Worm (Caenorhabditis elegans): ENCODE results near the gene C04G2.5.

C04G2.5 gene

DNA sequence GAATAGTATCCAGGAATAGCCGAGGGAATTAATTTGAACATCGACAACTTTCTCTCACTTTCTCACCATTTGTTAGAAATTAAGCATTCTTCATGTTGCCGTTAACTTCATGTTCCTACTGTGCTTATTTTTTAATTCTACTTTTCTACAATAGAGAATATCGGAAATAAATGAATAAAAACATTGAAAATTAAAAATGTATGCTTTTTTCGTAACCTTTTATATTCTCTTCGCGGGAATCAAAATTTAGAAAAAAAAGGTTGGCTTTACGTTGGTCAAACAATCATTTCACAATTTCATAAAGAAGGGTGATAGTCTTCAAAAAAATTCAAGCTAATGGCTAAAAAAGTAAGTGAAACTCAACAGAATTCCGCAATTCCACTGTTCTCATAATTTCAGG, 19.2 kb downstream of the C04G2.5 start, which contains the start of gene W01B6.5:
TSS of gene W01B6.5 (plus strand) at position 301 of the 400 bp plus-strand sequence.
- TF ChIP-seq unc-62 (GFP tag; optimal IDR thresholded peaks at IDR 0.05) (no peak), nhr-28 (tag; optimal IDR thresholded peaks at IDR 0.05) (no peak)

DNA sequence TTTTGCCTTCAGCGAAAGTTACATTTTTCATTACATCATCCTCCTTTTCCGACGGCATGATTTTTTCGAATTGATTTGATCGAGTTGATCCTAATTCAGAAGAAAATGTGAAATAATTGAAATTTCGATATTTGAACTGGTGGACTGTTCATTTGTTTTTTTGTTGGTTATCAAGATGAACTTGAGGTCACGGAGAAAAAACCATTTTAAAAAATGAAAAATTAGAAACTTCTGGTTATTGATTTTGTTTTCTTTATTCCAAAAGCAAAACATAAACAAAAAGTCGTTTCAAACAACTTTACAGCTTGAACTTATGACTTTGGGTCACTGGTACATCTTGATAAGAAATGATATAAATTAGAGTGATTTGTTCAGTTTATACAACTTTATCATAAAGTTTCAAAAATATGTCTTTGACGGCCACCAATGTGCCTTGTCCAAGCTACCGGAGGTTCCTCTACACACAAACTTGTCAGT, 20.0 kb downstream of the C04G2.5 start, which contains the start of the genes ttbk-4 and W01B6.4:
TSS of gene ttbk-4 (minus strand) at position 101 of the 477 bp plus-strand sequence.
TSS of gene W01B6.4 (plus strand) at position 427 of the 477 bp plus-strand sequence.
- no peak for TF ChIP-seq nhr-12 (tag; optimal IDR thresholded peaks at IDR 0.05)
- TF ChIP-seq mab-5 (tag; optimal IDR thresholded peaks at IDR 0.05) = no peak
- TF ChIP-seq sem-2 (GFP tag; optimal IDR thresholded peaks at IDR 0.05) = no peak
- TF ChIP-seq pha-4 (tag; optimal IDR thresholded peaks at IDR 0.05) = no peak
- TF ChIP-seq tbx-8 (GFP tag; optimal IDR thresholded peaks at IDR 0.05) = no peak
- no peak for TF ChIP-seq lin-32 (GFP tag; optimal IDR thresholded peaks at IDR 0.05)
- TF ChIP-seq unc-62 (GFP tag; optimal IDR thresholded peaks at IDR 0.05) = no peak
- TF ChIP-seq nhr-28 (tag; optimal IDR thresholded peaks at IDR 0.05) = no peak
- no peak for TF ChIP-seq nhr-2 (tag; optimal IDR thresholded peaks at IDR 0.05)

DNA sequence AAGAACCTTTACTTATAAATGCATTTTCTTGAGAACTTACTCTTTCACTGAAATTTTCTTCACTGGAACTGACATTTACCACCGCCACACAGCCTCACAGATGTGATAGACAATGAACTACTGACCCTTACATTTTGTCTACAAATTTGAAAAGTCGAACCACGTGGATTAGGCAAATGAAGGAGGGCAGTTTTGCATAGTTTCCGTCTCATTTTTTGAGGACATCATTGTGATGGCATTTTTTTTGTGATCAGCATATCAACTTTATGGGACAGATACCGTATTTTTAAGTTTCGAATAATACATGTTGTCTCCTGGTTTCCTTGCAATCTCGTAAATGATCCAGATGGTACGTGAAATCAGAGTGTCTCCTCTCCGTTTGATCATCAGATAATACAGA, 22.5 kb downstream of the C04G2.5 start, which contains the start of gene W01B6.3:
TSS of gene W01B6.3 (minus strand) at position 101 of the 400 bp plus-strand sequence.
- TF ChIP-seq flh-1 (GFP tag; optimal IDR thresholded peaks at IDR 0.05) (no peak), pha-4 (tag; optimal IDR thresholded peaks at IDR 0.05) (no peak), ceh-83 (GFP tag; optimal IDR thresholded peaks at IDR 0.05) (no peak), unc-39 (tag; optimal IDR thresholded peaks at IDR 0.05) (no peak), nhr-76 (tag; optimal IDR thresholded peaks at IDR 0.05) (no peak), nhr-12 (tag; optimal IDR thresholded peaks at IDR 0.05) (no peak), tbx-8 (GFP tag; optimal IDR thresholded peaks at IDR 0.05) (no peak), cnd-1 (tag; optimal IDR thresholded peaks at IDR 0.05) (no peak), ceh-43 (GFP tag; optimal IDR thresholded peaks at IDR 0.05) (no peak), ham-2 (GFP tag; optimal IDR thresholded peaks at IDR 0.05) (no peak), blmp-1 (tag; optimal IDR thresholded peaks at IDR 0.05) (no peak), hlh-1 (tag; optimal IDR thresholded peaks at IDR 0.05) (no peak), lin-32 (GFP tag; optimal IDR thresholded peaks at IDR 0.05) (no peak), M03D4.4 (tag; optimal IDR thresholded peaks at IDR 0.05) (no peak), zip-8 (tag; optimal IDR thresholded peaks at IDR 0.05) (no peak)

DNA sequence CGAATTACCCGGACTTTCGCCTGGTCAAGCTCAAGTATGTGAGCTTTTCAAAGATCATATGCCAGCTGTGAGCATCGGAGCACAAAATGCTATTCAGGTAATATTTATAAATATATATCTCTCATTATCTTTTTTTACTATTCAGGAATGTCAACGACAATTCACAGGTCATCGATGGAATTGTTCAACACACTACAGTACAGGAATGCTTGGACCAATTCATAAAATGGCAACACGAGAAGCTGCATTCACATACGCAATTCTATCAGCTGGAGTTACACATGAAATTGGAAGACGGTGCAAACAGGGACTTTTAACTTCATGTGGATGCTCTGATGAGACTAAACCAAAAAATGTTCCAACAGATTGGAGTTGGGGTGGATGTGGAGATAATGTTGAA, 26.8 kb downstream of the C04G2.5 start:
- TF ChIP-seq snpc-4 (tag; optimal IDR thresholded peaks at IDR 0.05) (no peak), elt-1 (tag; optimal IDR thresholded peaks at IDR 0.05; ENCODE audit: borderline replicate concordance, insufficient read depth) (no peak), cnd-1 (tag; optimal IDR thresholded peaks at IDR 0.05) (no peak), unc-39 (tag; optimal IDR thresholded peaks at IDR 0.05) (no peak), elt-3 (tag; optimal IDR thresholded peaks at IDR 0.05) (no peak), bed-3 (GFP tag; optimal IDR thresholded peaks at IDR 0.05) (no peak), unc-120 (tag; optimal IDR thresholded peaks at IDR 0.05; ENCODE audit: poor library complexity, severe bottlenecking) (no peak), nhr-12 (tag; optimal IDR thresholded peaks at IDR 0.05) (no peak), mep-1 (tag; optimal IDR thresholded peaks at IDR 0.05) (no peak), ces-1 (GFP tag; optimal IDR thresholded peaks at IDR 0.05) (no peak)

ce11 chrIV:10067541-10067940, 27.5 kb downstream of the C04G2.5 start, which contains the start of gene cwn-2:
Gene cwn-2, plus strand, starts transcription at chrIV:10067816.
- no peak for TF ChIP-seq mep-1 (tag; optimal IDR thresholded peaks at IDR 0.05)
- no peak for TF ChIP-seq bed-3 (GFP tag; optimal IDR thresholded peaks at IDR 0.05)
- TF ChIP-seq flh-1 (GFP tag; optimal IDR thresholded peaks at IDR 0.05) = no peak
- no peak for TF ChIP-seq ceh-43 (GFP tag; optimal IDR thresholded peaks at IDR 0.05)
- no peak for TF ChIP-seq elt-3 (tag; optimal IDR thresholded peaks at IDR 0.05)
- TF ChIP-seq tbx-8 (GFP tag; optimal IDR thresholded peaks at IDR 0.05) = no peak
- no peak for TF ChIP-seq M03D4.4 (tag; optimal IDR thresholded peaks at IDR 0.05)
- TF ChIP-seq pha-4 (tag; optimal IDR thresholded peaks at IDR 0.05) = no peak
- TF ChIP-seq drap-1 (GFP tag; optimal IDR thresholded peaks at IDR 0.05) = no peak
- no peak for TF ChIP-seq zip-8 (tag; optimal IDR thresholded peaks at IDR 0.05)
- no peak for TF ChIP-seq ceh-83 (GFP tag; optimal IDR thresholded peaks at IDR 0.05)
- TF ChIP-seq unc-62 (GFP tag; optimal IDR thresholded peaks at IDR 0.05) = no peak
- no peak for TF ChIP-seq cnd-1 (tag; optimal IDR thresholded peaks at IDR 0.05)
- TF ChIP-seq nhr-2 (tag; optimal IDR thresholded peaks at IDR 0.05) = no peak
- no peak for TF ChIP-seq lsy-2 (tag; optimal IDR thresholded peaks at IDR 0.05)

All from whole organism, mixed stage, embryonic.